Worm (Caenorhabditis elegans) whole organism, L2 larva: ENCODE results near the gene nstp-6.

Experiments
- F13H6.1 ChIP-seq: sonication (generic microtip); optimal IDR thresholded peaks from 2 replicates; lab custom pipeline; 2016; ENCODE audit warnings: missing genetic modification characterization, missing compliant biosample characterization
- Y55F3AM.14 ChIP-seq: fragments of 200-800 bp; sonication (Bioruptor generic); optimal IDR thresholded peaks from 2 replicates; lab custom pipeline; 2018; ENCODE audit warnings: mild to moderate bottlenecking, missing genetic modification characterization, missing compliant biosample characterization
- ZK546.5 ChIP-seq: sonication (generic microtip); optimal IDR thresholded peaks from 2 replicates; lab custom pipeline; 2017; ENCODE audit warnings: missing biosample characterization, missing genetic modification characterization
- alr-1 ChIP-seq: fragments of 150-350 bp; optimal IDR thresholded peaks from 2 replicates; lab custom pipeline; 2014; ENCODE audit warnings: missing biosample characterization, missing genetic modification characterization
- aly-2 ChIP-seq: fragments of 150-350 bp; optimal IDR thresholded peaks from 2 replicates; lab custom pipeline; 2014; ENCODE audit warnings: missing biosample characterization, missing genetic modification characterization
- ama-1 ChIP-seq: fragments of 150-350 bp; optimal IDR thresholded peaks from 2 replicates; lab custom pipeline; 2018; ENCODE audit warnings: inconsistent platforms
- ceh-16 ChIP-seq: fragments of 150-350 bp; optimal IDR thresholded peaks from 2 replicates; lab custom pipeline; 2014; ENCODE audit warnings: missing biosample characterization, missing genetic modification characterization
- ceh-82 ChIP-seq: fragments of 150-350 bp; optimal IDR thresholded peaks from 2 replicates; lab custom pipeline; 2014; ENCODE audit warnings: missing biosample characterization, missing genetic modification characterization
- crh-2 ChIP-seq: sonication (generic microtip); optimal IDR thresholded peaks from 2 replicates; lab custom pipeline; 2017; ENCODE audit warnings: missing biosample characterization, missing genetic modification characterization
- egl-27 ChIP-seq: sonication (generic microtip); optimal IDR thresholded peaks from 3 replicates; lab custom pipeline; 2017; ENCODE audit warnings: missing biosample characterization, missing genetic modification reagents, missing genetic modification characterization
- elt-3 ChIP-seq: sonication (generic microtip); optimal IDR thresholded peaks from 2 replicates; lab custom pipeline; 2017; ENCODE audit warnings: missing biosample characterization, missing genetic modification characterization
- fos-1 ChIP-seq: fragments of 150-350 bp; optimal IDR thresholded peaks from 2 replicates; lab custom pipeline; 2014; ENCODE audit warnings: missing biosample characterization, missing genetic modification characterization
- gmeb-1 ChIP-seq: fragments of 150-350 bp; optimal IDR thresholded peaks from 2 replicates; lab custom pipeline; 2014; ENCODE audit warnings: missing biosample characterization, missing genetic modification characterization
- lin-11 ChIP-seq: fragments of 150-350 bp; sonication (generic microtip); optimal IDR thresholded peaks from 2 replicates; lab custom pipeline; 2014; ENCODE audit warnings: missing biosample characterization, missing genetic modification characterization, inconsistent platforms, mixed read lengths
- lin-39 ChIP-seq: fragments of 150-350 bp; optimal IDR thresholded peaks from 2 replicates; lab custom pipeline; 2014; ENCODE audit warnings: missing biosample characterization, missing genetic modification reagents, missing genetic modification characterization
- lsy-2 ChIP-seq, 2 experiments: fragments of 150-350 bp in 1 of 2; sonication (generic microtip) in 1 of 2; optimal IDR thresholded peaks; 2 replicates each; lab custom pipeline; 2014 to 2017; ENCODE audit warnings: missing biosample characterization in 2 of 2, missing genetic modification characterization in 2 of 2
- mab-5 ChIP-seq: fragments of 150-350 bp; optimal IDR thresholded peaks from 2 replicates; lab custom pipeline; 2014; ENCODE audit warnings: missing biosample characterization, missing genetic modification characterization
- mbf-1 ChIP-seq: sonication (generic microtip); optimal IDR thresholded peaks from 2 replicates; lab custom pipeline; 2017; ENCODE audit warnings: missing biosample characterization, missing genetic modification characterization
- nhr-10 ChIP-seq: sonication (generic microtip); optimal IDR thresholded peaks from 2 replicates; lab custom pipeline; 2017; ENCODE audit warnings: missing biosample characterization, missing genetic modification characterization
- nhr-11 ChIP-seq: fragments of 150-350 bp; optimal IDR thresholded peaks from 2 replicates; lab custom pipeline; 2014; ENCODE audit warnings: missing biosample characterization, missing genetic modification characterization
- nhr-12 ChIP-seq: fragments of 150-350 bp; optimal IDR thresholded peaks from 2 replicates; lab custom pipeline; 2014; ENCODE audit warnings: missing biosample characterization, missing genetic modification characterization
- nhr-129 ChIP-seq: fragments of 150-350 bp; optimal IDR thresholded peaks from 2 replicates; lab custom pipeline; 2014; ENCODE audit warnings: missing biosample characterization, missing genetic modification characterization
- nhr-21 ChIP-seq: fragments of 150-350 bp; optimal IDR thresholded peaks from 2 replicates; lab custom pipeline; 2014; ENCODE audit warnings: missing biosample characterization, missing genetic modification characterization
- nhr-23 ChIP-seq: fragments of 150-350 bp; optimal IDR thresholded peaks from 2 replicates; lab custom pipeline; 2014; ENCODE audit warnings: missing biosample characterization, missing genetic modification reagents, missing genetic modification characterization
- nhr-237 ChIP-seq: fragments of 150-350 bp; optimal IDR thresholded peaks from 2 replicates; lab custom pipeline; 2014; ENCODE audit warnings: missing biosample characterization, missing genetic modification characterization
- nhr-25 ChIP-seq: fragments of 150-350 bp; sonication (generic microtip); optimal IDR thresholded peaks from 3 replicates; lab custom pipeline; 2014; ENCODE audit warnings: missing biosample characterization, missing genetic modification characterization
- nhr-6 ChIP-seq: fragments of 150-350 bp; optimal IDR thresholded peaks from 2 replicates; lab custom pipeline; 2014; ENCODE audit warnings: missing biosample characterization, missing genetic modification characterization
- peb-1 ChIP-seq: fragments of 150-350 bp; optimal IDR thresholded peaks from 2 replicates; lab custom pipeline; 2014; ENCODE audit warnings: missing biosample characterization, missing genetic modification characterization
- sem-4 ChIP-seq: fragments of 150-350 bp; optimal IDR thresholded peaks from 2 replicates; lab custom pipeline; 2014; ENCODE audit warnings: missing biosample characterization, missing genetic modification reagents, missing genetic modification characterization
- sma-3 ChIP-seq: sonication (generic microtip); optimal IDR thresholded peaks from 2 replicates; lab custom pipeline; 2016; ENCODE audit warnings: missing genetic modification reagents, missing genetic modification characterization, missing compliant biosample characterization
- sma-9 ChIP-seq, 2 experiments: fragments of 150-350 bp in 1 of 2; sonication (generic microtip) in 1 of 2; optimal IDR thresholded peaks; 2 replicates each; lab custom pipeline; 2014 to 2016; ENCODE audit warnings: missing genetic modification characterization in 2 of 2, mild to moderate bottlenecking in 1 of 2, missing biosample characterization in 1 of 2, missing compliant biosample characterization in 1 of 2, missing genetic modification reagents in 1 of 2, moderate library complexity in 1 of 2
- snpc-4 ChIP-seq: fragments of 150-350 bp; optimal IDR thresholded peaks from 2 replicates; lab custom pipeline; 2014; ENCODE audit warnings: missing biosample characterization, missing genetic modification characterization
- unc-39 ChIP-seq: fragments of 150-350 bp; optimal IDR thresholded peaks from 2 replicates; lab custom pipeline; 2014; ENCODE audit warnings: missing biosample characterization, missing genetic modification characterization
- unc-55 ChIP-seq: fragments of 150-350 bp; sonication (generic microtip); optimal IDR thresholded peaks from 3 replicates; lab custom pipeline; 2014; ENCODE audit warnings: missing biosample characterization, missing genetic modification reagents, missing genetic modification characterization
- unc-62 ChIP-seq: fragments of 150-350 bp; optimal IDR thresholded peaks from 2 replicates; lab custom pipeline; 2014; ENCODE audit warnings: missing biosample characterization, missing genetic modification reagents, missing genetic modification characterization
- zag-1 ChIP-seq: fragments of 150-350 bp; optimal IDR thresholded peaks from 2 replicates; lab custom pipeline; 2014; ENCODE audit warnings: missing biosample characterization, missing genetic modification characterization
- ztf-4 ChIP-seq: fragments of 150-350 bp; optimal IDR thresholded peaks from 2 replicates; lab custom pipeline; 2014; ENCODE audit warnings: missing biosample characterization, missing genetic modification characterization

The nstp-6 gene

ce11 chrIV:3505940-3506339 lies 41.5 kb downstream of the nstp-6 start:
- TF ChIP-seq nhr-21, result no peak
- peak in 1 of 2 experiments; percentile 5 for TF ChIP-seq lsy-2 (tag; optimal IDR thresholded peaks at IDR 0.05; lab: Kevin White, UChicago)

- TF ChIP-seq elt-3, result no peak
- no peak for TF ChIP-seq crh-2 (tag; lab: Kevin White, UChicago)
- TF ChIP-seq sem-4, result no peak
- no peak for TF ChIP-seq ztf-4
- no peak for TF ChIP-seq sma-9 (GFP tag; optimal IDR thresholded peaks at IDR 0.05; lab: Kevin White, UChicago)
- no peak for TF ChIP-seq sma-9 (tag; optimal IDR thresholded peaks at IDR 0.05; lab: Kevin White, UChicago)
- TF ChIP-seq nhr-11, result no peak
- no peak for TF ChIP-seq lin-11
- no peak for TF ChIP-seq sma-3 (GFP tag; lab: Kevin White, UChicago)
- TF ChIP-seq unc-39 (tag; lab: Kevin White, UChicago), result no peak
- TF ChIP-seq mab-5 (tag; lab: Kevin White, UChicago), result no peak
- no peak for TF ChIP-seq unc-55 (GFP tag; lab: Kevin White, UChicago)
- TF ChIP-seq nhr-12 (tag; lab: Kevin White, UChicago), result no peak
- no peak for TF ChIP-seq mbf-1 (tag; lab: Kevin White, UChicago)
- no peak for TF ChIP-seq Y55F3AM.14 (GFP tag; lab: Kevin White, UChicago)
- TF ChIP-seq peb-1, result no peak
- TF ChIP-seq ZK546.5 (tag; lab: Kevin White, UChicago), result no peak
- TF ChIP-seq egl-27 (tag; lab: Kevin White, UChicago), result no peak
- TF ChIP-seq lin-39 (tag; lab: Kevin White, UChicago), result no peak
Observed at ce11 chrIV:3504144-3504543, 43.3 kb downstream of the nstp-6 start, which contains the start of gene srz-83. Gene srz-83 (plus strand): TSS chrIV:3504444.

- TF ChIP-seq nhr-237 (tag; lab: Kevin White, UChicago) (no peak), snpc-4 (tag; lab: Kevin White, UChicago) (no peak), ZK546.5 (tag; lab: Kevin White, UChicago) (no peak), mab-5 (tag; lab: Kevin White, UChicago) (no peak), sma-3 (GFP tag; lab: Kevin White, UChicago) (no peak), nhr-10 (tag; lab: Kevin White, UChicago) (no peak), peb-1 (no peak), sma-9 (GFP tag; optimal IDR thresholded peaks at IDR 0.05; lab: Kevin White, UChicago) (no peak), sma-9 (tag; optimal IDR thresholded peaks at IDR 0.05; lab: Kevin White, UChicago) (no peak), lin-39 (tag; lab: Kevin White, UChicago) (no peak), ceh-16 (tag; lab: Kevin White, UChicago) (no peak), ama-1 (lab: Kevin White, UChicago) (no peak), elt-3 (no peak), nhr-23 (no peak), unc-62 (GFP tag; lab: Kevin White, UChicago) (no peak), lin-11 (no peak), nhr-12 (tag; lab: Kevin White, UChicago) (no peak), ceh-82 (tag; lab: Kevin White, UChicago) (no peak), nhr-6 (no peak)
- TF ChIP-seq, all 48 proteins: peak for 0
Observed at ce11 chrIV:3501981-3502736, 45.2 kb downstream of the nstp-6 start.

ce11 chrIV:3497909-3498308 lies 49.5 kb downstream of the nstp-6 start, which contains the start of gene ceh-53:
Gene ceh-53 (plus strand): TSS chrIV:3498209.
- no peak for TF ChIP-seq sma-9 (GFP tag; optimal IDR thresholded peaks at IDR 0.05; lab: Kevin White, UChicago)
- TF ChIP-seq sma-9 (tag; optimal IDR thresholded peaks at IDR 0.05; lab: Kevin White, UChicago), result no peak
- no peak for TF ChIP-seq nhr-129 (tag; lab: Kevin White, UChicago)
- no peak for TF ChIP-seq sma-3 (GFP tag; lab: Kevin White, UChicago)
- TF ChIP-seq gmeb-1 (tag; lab: Kevin White, UChicago), result no peak
- no peak for TF ChIP-seq lin-11
- no peak for TF ChIP-seq F13H6.1 (tag; lab: Kevin White, UChicago)
- TF ChIP-seq, all 48 proteins: peak for 0

- TF ChIP-seq nhr-21, result no peak
- no peak for TF ChIP-seq unc-39 (tag; lab: Kevin White, UChicago)
- no peak for TF ChIP-seq zag-1 (tag; lab: Kevin White, UChicago)
- no peak for TF ChIP-seq sma-9 (GFP tag; optimal IDR thresholded peaks at IDR 0.05; lab: Kevin White, UChicago)
- TF ChIP-seq sma-9 (tag; optimal IDR thresholded peaks at IDR 0.05; lab: Kevin White, UChicago), result no peak
- TF ChIP-seq lsy-2 (tag; optimal IDR thresholded peaks at IDR 0.05; lab: Kevin White, UChicago), result no peak
- TF ChIP-seq ama-1 (lab: Kevin White, UChicago), result no peak
- TF ChIP-seq sem-4, result no peak
- no peak for TF ChIP-seq aly-2
- no peak for TF ChIP-seq fos-1 (tag; lab: Kevin White, UChicago)
- no peak for TF ChIP-seq lin-11
- TF ChIP-seq nhr-23, result no peak
- no peak for TF ChIP-seq nhr-10 (tag; lab: Kevin White, UChicago)
- no peak for TF ChIP-seq snpc-4 (tag; lab: Kevin White, UChicago)
- TF ChIP-seq nhr-11, result no peak
- no peak for TF ChIP-seq alr-1 (tag; lab: Kevin White, UChicago)
- no peak for TF ChIP-seq elt-3
- TF ChIP-seq nhr-12 (tag; lab: Kevin White, UChicago), result no peak
- TF ChIP-seq nhr-25 (tag; lab: Kevin White, UChicago), result no peak
- TF ChIP-seq, all 48 proteins: peak for 0
Observed at ce11 chrIV:3496358-3496757, 51.0 kb downstream of the nstp-6 start, which contains the start of gene C09G12.17. Gene C09G12.17 (minus strand): TSS chrIV:3496458.
